Worm (Caenorhabditis elegans) whole organism, L3 larva: ENCODE data around the gene C36C5.14.

Experiments used
- R02D3.7 ChIP-seq: fragments of 150-350 bp; optimal IDR thresholded peaks from 2 replicates; lab custom pipeline; 2014; ENCODE audit warnings: missing biosample characterization, missing genetic modification characterization
- ZK546.5 ChIP-seq: sonication (generic microtip); optimal IDR thresholded peaks from 2 replicates; lab custom pipeline; 2017; ENCODE audit warnings: missing biosample characterization, missing genetic modification characterization
- aly-2 ChIP-seq: fragments of 150-350 bp; optimal IDR thresholded peaks from 2 replicates; lab custom pipeline; 2014; ENCODE audit warnings: missing biosample characterization, missing genetic modification characterization
- ama-1 ChIP-seq: fragments of 150-350 bp; optimal IDR thresholded peaks from 2 replicates; lab custom pipeline; 2018
- ceh-16 ChIP-seq: sonication (generic microtip); optimal IDR thresholded peaks from 2 replicates; lab custom pipeline; 2017; ENCODE audit warnings: missing biosample characterization, missing genetic modification characterization
- ceh-28 ChIP-seq: fragments of 150-350 bp; optimal IDR thresholded peaks from 2 replicates; lab custom pipeline; 2014; ENCODE audit warnings: missing biosample characterization, missing genetic modification reagents, missing genetic modification characterization
- ceh-82 ChIP-seq: fragments of 150-350 bp; optimal IDR thresholded peaks from 2 replicates; lab custom pipeline; 2014; ENCODE audit warnings: missing biosample characterization, missing genetic modification characterization
- egl-5 ChIP-seq: fragments of 150-350 bp; optimal IDR thresholded peaks from 2 replicates; lab custom pipeline; 2017; ENCODE audit warnings: missing biosample characterization, missing genetic modification reagents, missing genetic modification characterization, inconsistent platforms
- elt-1 ChIP-seq: fragments of 150-350 bp; optimal IDR thresholded peaks from 2 replicates; lab custom pipeline; 2014; ENCODE audit warnings: missing biosample characterization, missing genetic modification characterization
- elt-2 ChIP-seq: sonication (generic microtip); optimal IDR thresholded peaks from 2 replicates; lab custom pipeline; 2016; ENCODE audit warnings: missing genetic modification reagents, mild to moderate bottlenecking, missing genetic modification characterization, missing compliant biosample characterization
- elt-3 ChIP-seq, 3 experiments: fragments of 150-350 bp in 1 of 3; sonication (generic microtip) in 2 of 3; optimal IDR thresholded peaks; 2 replicates in 2 of 3; 4 replicates in 1 of 3; lab custom pipeline; 2014 to 2017; ENCODE audit warnings: missing biosample characterization in 3 of 3, missing genetic modification characterization in 3 of 3
- eor-1 ChIP-seq, 2 experiments: fragments of 150-350 bp; optimal IDR thresholded peaks; 2 replicates each; lab custom pipeline; 2014 to 2018; ENCODE audit warnings: missing biosample characterization in 2 of 2, missing genetic modification characterization in 2 of 2
- fkh-10 ChIP-seq: sonication (generic microtip); optimal IDR thresholded peaks from 2 replicates; lab custom pipeline; 2017; ENCODE audit warnings: missing biosample characterization, missing genetic modification reagents, missing genetic modification characterization
- fkh-2 ChIP-seq: fragments of 150-350 bp; optimal IDR thresholded peaks from 2 replicates; lab custom pipeline; 2014; ENCODE audit warnings: missing biosample characterization, missing genetic modification reagents, missing genetic modification characterization
- hmg-11 ChIP-seq: sonication (generic microtip); optimal IDR thresholded peaks from 2 replicates; lab custom pipeline; 2016; ENCODE audit warnings: missing genetic modification characterization, missing compliant biosample characterization
- lin-39 ChIP-seq: fragments of 150-350 bp; optimal IDR thresholded peaks from 2 replicates; lab custom pipeline; 2018; ENCODE audit warnings: missing biosample characterization, missing genetic modification reagents, missing genetic modification characterization
- lsy-12 ChIP-seq: sonication (generic microtip); optimal IDR thresholded peaks from 2 replicates; lab custom pipeline; 2016; ENCODE audit warnings: mild to moderate bottlenecking, missing genetic modification characterization, missing compliant biosample characterization
- mdl-1 ChIP-seq: fragments of 150-350 bp; optimal IDR thresholded peaks from 2 replicates; lab custom pipeline; 2014; ENCODE audit warnings: missing biosample characterization, missing genetic modification characterization
- mml-1 ChIP-seq: fragments of 150-350 bp; sonication (generic microtip); optimal IDR thresholded peaks from 3 replicates; lab custom pipeline; 2014; ENCODE audit warnings: missing biosample characterization, missing genetic modification characterization
- nfya-1 ChIP-seq: sonication (generic microtip); optimal IDR thresholded peaks from 2 replicates; lab custom pipeline; 2017; ENCODE audit warnings: missing genetic modification characterization, mild to moderate bottlenecking, missing compliant biosample characterization, antibody characterized with exemption, moderate library complexity; ENCODE audit not compliant: insufficient read depth
- nhr-11 ChIP-seq: fragments of 150-350 bp; optimal IDR thresholded peaks from 2 replicates; lab custom pipeline; 2014; ENCODE audit warnings: missing biosample characterization, missing genetic modification characterization
- nhr-12 ChIP-seq: fragments of 150-350 bp; optimal IDR thresholded peaks from 2 replicates; lab custom pipeline; 2014; ENCODE audit warnings: missing biosample characterization, missing genetic modification characterization
- nhr-23 ChIP-seq: fragments of 150-350 bp; optimal IDR thresholded peaks from 2 replicates; lab custom pipeline; 2014; ENCODE audit warnings: missing biosample characterization, missing genetic modification reagents, missing genetic modification characterization
- nhr-237 ChIP-seq: fragments of 150-350 bp; optimal IDR thresholded peaks from 2 replicates; lab custom pipeline; 2014; ENCODE audit warnings: missing biosample characterization, missing genetic modification characterization
- nhr-25 ChIP-seq: sonication (generic microtip); optimal IDR thresholded peaks from 2 replicates; lab custom pipeline; 2017; ENCODE audit warnings: missing biosample characterization, missing genetic modification characterization
- nhr-76 ChIP-seq: fragments of 150-350 bp; sonication (generic microtip); optimal IDR thresholded peaks from 5 replicates; lab custom pipeline; 2014; ENCODE audit warnings: missing biosample characterization, missing genetic modification characterization
- pha-4 ChIP-seq: fragments of 150-350 bp; optimal IDR thresholded peaks from 2 replicates; lab custom pipeline; 2014; ENCODE audit warnings: missing biosample characterization, missing genetic modification reagents, missing genetic modification characterization
- pqm-1 ChIP-seq: fragments of 150-350 bp; optimal IDR thresholded peaks from 2 replicates; lab custom pipeline; 2017; ENCODE audit warnings: missing biosample characterization, missing genetic modification characterization, inconsistent platforms
- snpc-4 ChIP-seq: fragments of 150-350 bp; optimal IDR thresholded peaks from 2 replicates; lab custom pipeline; 2014; ENCODE audit warnings: missing biosample characterization, missing genetic modification characterization
- tbx-2 ChIP-seq: sonication (generic microtip); optimal IDR thresholded peaks from 2 replicates; lab custom pipeline; 2016; ENCODE audit warnings: mild to moderate bottlenecking, missing genetic modification characterization, missing compliant biosample characterization
- unc-62 ChIP-seq: fragments of 150-350 bp; sonication (generic microtip); optimal IDR thresholded peaks from 4 replicates; lab custom pipeline; 2014; ENCODE audit warnings: missing biosample characterization, missing genetic modification reagents, missing genetic modification characterization
- ztf-11 ChIP-seq: fragments of 150-350 bp; optimal IDR thresholded peaks from 2 replicates; lab custom pipeline; 2014; ENCODE audit warnings: missing biosample characterization, missing genetic modification characterization
- ztf-4 ChIP-seq: fragments of 150-350 bp; optimal IDR thresholded peaks from 2 replicates; lab custom pipeline; 2014; ENCODE audit warnings: missing biosample characterization, missing genetic modification characterization

Gene C36C5.14

ce11 chrV:3193091-3193608 is 27.8 kb upstream of the C36C5.14 start, which contains the start of the genes Y73C8B.3 and Y73C8B.9:
TSS of gene Y73C8B.3 (minus strand) at chrV:3193237.
TSS of gene Y73C8B.9 (plus strand) at chrV:3193558.
- peak; percentile 93 for TF ChIP-seq pqm-1 (tag; lab: Kevin White, UChicago)
- TF ChIP-seq nfya-1 (tag; lab: Kevin White, UChicago), result peak; percentile 8
- TF ChIP-seq ceh-28 (tag; lab: Kevin White, UChicago), result peak; percentile 12
- peak; percentile 58 for TF ChIP-seq nhr-23
- TF ChIP-seq elt-2, result peak; percentile 88
- no peak for TF ChIP-seq pha-4 (tag; lab: Kevin White, UChicago)
- TF ChIP-seq hmg-11 (tag; lab: Kevin White, UChicago), result peak; percentile 28
- no peak for TF ChIP-seq nhr-76

- no peak for TF ChIP-seq snpc-4 (tag; lab: Kevin White, UChicago)
- TF ChIP-seq hmg-11 (tag; lab: Kevin White, UChicago), result no peak
- no peak for TF ChIP-seq pqm-1 (tag; lab: Kevin White, UChicago)
- no peak for TF ChIP-seq aly-2 (tag; lab: Kevin White, UChicago)
- no peak for TF ChIP-seq nfya-1 (tag; lab: Kevin White, UChicago)
- no peak for TF ChIP-seq unc-62
- no peak for TF ChIP-seq lin-39
- no peak for TF ChIP-seq R02D3.7 (tag; lab: Kevin White, UChicago)
- TF ChIP-seq nhr-237 (tag; lab: Kevin White, UChicago), result no peak
- no peak for TF ChIP-seq ztf-4 (tag; lab: Kevin White, UChicago)
- no peak for TF ChIP-seq ceh-28 (tag; lab: Kevin White, UChicago)
- TF ChIP-seq ama-1 (lab: Kevin White, UChicago), result no peak
- no peak for TF ChIP-seq fkh-2 (tag; lab: Kevin White, UChicago)
- TF ChIP-seq nhr-25 (tag; lab: Kevin White, UChicago), result no peak
- TF ChIP-seq nhr-11 (tag; lab: Kevin White, UChicago), result no peak
- no peak for TF ChIP-seq mml-1 (tag; lab: Kevin White, UChicago)
- no peak for TF ChIP-seq egl-5 (tag; lab: Kevin White, UChicago)
- TF ChIP-seq ceh-82 (tag; lab: Kevin White, UChicago), result no peak
- no peak for TF ChIP-seq elt-3 (tag; optimal IDR thresholded peaks at IDR 0.05; lab: Kevin White, UChicago)
Observed at ce11 chrV:3188043-3188442, 22.7 kb upstream of the C36C5.14 start, which contains the start of gene lag-2. TSS of gene lag-2 (plus strand) at chrV:3188343.

ce11 chrV:3185855-3186254 is 20.5 kb upstream of the C36C5.14 start:
- TF ChIP-seq ZK546.5 (tag; lab: Kevin White, UChicago), result no peak
- no peak for TF ChIP-seq tbx-2 (tag; lab: Kevin White, UChicago)
- TF ChIP-seq mdl-1, result no peak
- no peak for TF ChIP-seq elt-2
- TF ChIP-seq ztf-4 (tag; lab: Kevin White, UChicago), result no peak
- no peak for TF ChIP-seq nhr-11 (tag; lab: Kevin White, UChicago)
- TF ChIP-seq elt-3 (tag; optimal IDR thresholded peaks at IDR 0.05; lab: Kevin White, UChicago), result no peak
- TF ChIP-seq fkh-10 (GFP tag; lab: Kevin White, UChicago), result no peak
- TF ChIP-seq nhr-76, result no peak
- TF ChIP-seq eor-1 (tag; optimal IDR thresholded peaks at IDR 0.05; lab: Kevin White, UChicago), result no peak
- TF ChIP-seq ceh-16 (tag; lab: Kevin White, UChicago), result no peak
- TF ChIP-seq fkh-2 (tag; lab: Kevin White, UChicago), result no peak
- TF ChIP-seq elt-1 (tag; lab: Kevin White, UChicago), result no peak
- TF ChIP-seq ceh-28 (tag; lab: Kevin White, UChicago), result no peak
- no peak for TF ChIP-seq snpc-4 (tag; lab: Kevin White, UChicago)
- TF ChIP-seq ztf-11, result no peak
- no peak for TF ChIP-seq nhr-12 (tag; lab: Kevin White, UChicago)
- TF ChIP-seq hmg-11 (tag; lab: Kevin White, UChicago), result no peak

- no peak for TF ChIP-seq ZK546.5 (tag; lab: Kevin White, UChicago)
- no peak for TF ChIP-seq nhr-76
- TF ChIP-seq ztf-4 (tag; lab: Kevin White, UChicago), result no peak
Observed at ce11 chrV:3176161-3176560, 10.8 kb upstream of the C36C5.14 start, which contains the start of gene srab-8. TSS of gene srab-8 (plus strand) at chrV:3176461.

- peak; percentile 89 for TF ChIP-seq ceh-28 (tag; lab: Kevin White, UChicago)
- TF ChIP-seq lsy-12 (tag; lab: Kevin White, UChicago), result no peak
Observed at ce11 chrV:3171625-3172024, 6.3 kb upstream of the C36C5.14 start.
